Fruit fly (Drosophila melanogaster): ENCODE measurements around the gene yps.
A peak's percentile ranks its signal among the peaks of the same experiment; 100 is the strongest.

yps gene

dm6 chr3L:12138113-12138899, 13.4 kb upstream of the yps start, which contains the start of the genes ND-SGDH and RhoGAP68F:
TSS of gene ND-SGDH (minus strand) at chr3L:12138584.
TSS of gene RhoGAP68F (plus strand) at chr3L:12138868.
- TF ChIP-seq h (GFP tag; optimal IDR thresholded peaks at IDR 0.05) (peak; percentile 84), Sp1 (GFP tag; optimal IDR thresholded peaks at IDR 0.05) (peak; percentile 76), sv (GFP tag; optimal IDR thresholded peaks at IDR 0.05) (peak; percentile 61), usp (GFP tag; optimal IDR thresholded peaks at IDR 0.05) (no peak), dsf (GFP tag; optimal IDR thresholded peaks at IDR 0.05; ENCODE audit: borderline replicate concordance) (peak; percentile 54), woc (GFP tag; optimal IDR thresholded peaks at IDR 0.05) (peak; percentile 81), br (GFP tag; optimal IDR thresholded peaks at IDR 0.05) (peak; percentile 75), dl (GFP tag; optimal IDR thresholded peaks at IDR 0.05; ENCODE audit: insufficient read depth in 1 of 2, partially characterized antibody in 2 of 2) (no peak), Dfd (GFP tag; optimal IDR thresholded peaks at IDR 0.05) (no peak), Myc (optimal IDR thresholded peaks at IDR 0.05) (no peak), dmrt93B (GFP tag; optimal IDR thresholded peaks at IDR 0.05) (peak; percentile 80), HLH106 (tag; optimal IDR thresholded peaks at IDR 0.05) (peak; percentile 87), Mio (GFP tag; optimal IDR thresholded peaks at IDR 0.05) (no peak), foxo (GFP tag; optimal IDR thresholded peaks at IDR 0.05) (peak; percentile 57 to 86), Jra (GFP tag; optimal IDR thresholded peaks at IDR 0.05) (peak; percentile 73), Dif (GFP tag; optimal IDR thresholded peaks at IDR 0.05; ENCODE audit: partially characterized antibody) (no peak), ey (GFP tag; optimal IDR thresholded peaks at IDR 0.05) (peak; percentile 69), Abd-B (GFP tag; optimal IDR thresholded peaks at IDR 0.05) (no peak), brk (GFP tag; optimal IDR thresholded peaks at IDR 0.05) (peak; percentile 59), OdsH (GFP tag; optimal IDR thresholded peaks at IDR 0.05) (peak; percentile 69), CrebA (GFP tag; optimal IDR thresholded peaks at IDR 0.05; ENCODE audit: borderline replicate concordance) (no peak), lola (GFP tag; optimal IDR thresholded peaks at IDR 0.05) (no peak), jim (GFP tag; optimal IDR thresholded peaks at IDR 0.05) (no peak), rgr (GFP tag; optimal IDR thresholded peaks at IDR 0.05) (peak; percentile 74), Hnf4 (GFP tag; optimal IDR thresholded peaks at IDR 0.05) (peak; percentile 75), Rel (GFP tag; optimal IDR thresholded peaks at IDR 0.05) (no peak), Rel (tag; optimal IDR thresholded peaks at IDR 0.05) (peak; percentile 35), pan (optimal IDR thresholded peaks at IDR 0.05) (no peak), Vsx2 (GFP tag; optimal IDR thresholded peaks at IDR 0.05; ENCODE audit: partially characterized antibody) (no peak), CG32264 (GFP tag; optimal IDR thresholded peaks at IDR 0.05) (peak; percentile 32), Hr83 (GFP tag; optimal IDR thresholded peaks at IDR 0.05; ENCODE audit: poor library complexity, severe bottlenecking) (peak; percentile 62), psq (GFP tag; optimal IDR thresholded peaks at IDR 0.05) (peak; percentile 65), tai (GFP tag; optimal IDR thresholded peaks at IDR 0.05) (peak; percentile 84), GATAd (GFP tag; optimal IDR thresholded peaks at IDR 0.05) (peak; percentile 55), CG9705 (GFP tag; optimal IDR thresholded peaks at IDR 0.05) (peak; percentile 77), sage (GFP tag; optimal IDR thresholded peaks at IDR 0.05) (no peak), N (GFP tag; optimal IDR thresholded peaks at IDR 0.05) (no peak), fru (GFP tag; optimal IDR thresholded peaks at IDR 0.05) (peak; percentile 79), Hr78 (GFP tag; optimal IDR thresholded peaks at IDR 0.05) (no peak)

- peak in 1 of 2 experiments; percentile 83 for TF ChIP-seq foxo (GFP tag; optimal IDR thresholded peaks at IDR 0.05)
- peak; percentile 79 for TF ChIP-seq Jra (GFP tag; optimal IDR thresholded peaks at IDR 0.05)
- TF ChIP-seq ey (GFP tag; optimal IDR thresholded peaks at IDR 0.05), result peak; percentile 46
- TF ChIP-seq dsf (GFP tag; optimal IDR thresholded peaks at IDR 0.05; ENCODE audit: borderline replicate concordance), result peak; percentile 46
- TF ChIP-seq sage (GFP tag; optimal IDR thresholded peaks at IDR 0.05), result no peak
- TF ChIP-seq Vsx2 (GFP tag; optimal IDR thresholded peaks at IDR 0.05; ENCODE audit: partially characterized antibody), result no peak
- TF ChIP-seq jim (GFP tag; optimal IDR thresholded peaks at IDR 0.05), result no peak
- peak; percentile 67 for TF ChIP-seq HLH106 (tag; optimal IDR thresholded peaks at IDR 0.05)
- TF ChIP-seq Hr78 (GFP tag; optimal IDR thresholded peaks at IDR 0.05), result no peak
- peak; percentile 48 for TF ChIP-seq psq (GFP tag; optimal IDR thresholded peaks at IDR 0.05)
- TF ChIP-seq rgr (GFP tag; optimal IDR thresholded peaks at IDR 0.05), result peak; percentile 74
- TF ChIP-seq brk (GFP tag; optimal IDR thresholded peaks at IDR 0.05), result peak; percentile 71
- TF ChIP-seq Hr83 (GFP tag; optimal IDR thresholded peaks at IDR 0.05; ENCODE audit: poor library complexity, severe bottlenecking), result no peak
- TF ChIP-seq N (GFP tag; optimal IDR thresholded peaks at IDR 0.05), result no peak
- TF ChIP-seq fru (GFP tag; optimal IDR thresholded peaks at IDR 0.05), result peak; percentile 69
- no peak for TF ChIP-seq lola (GFP tag; optimal IDR thresholded peaks at IDR 0.05)
- no peak for TF ChIP-seq dl (GFP tag; optimal IDR thresholded peaks at IDR 0.05; ENCODE audit: insufficient read depth in 1 of 2, partially characterized antibody in 2 of 2)
- peak; percentile 76 for TF ChIP-seq CG9705 (GFP tag; optimal IDR thresholded peaks at IDR 0.05)
- no peak for TF ChIP-seq dmrt93B (GFP tag; optimal IDR thresholded peaks at IDR 0.05)
- TF ChIP-seq tai (GFP tag; optimal IDR thresholded peaks at IDR 0.05), result no peak
- TF ChIP-seq CrebA (GFP tag; optimal IDR thresholded peaks at IDR 0.05; ENCODE audit: borderline replicate concordance), result no peak
- no peak for TF ChIP-seq usp (GFP tag; optimal IDR thresholded peaks at IDR 0.05)
- peak; percentile 36 for TF ChIP-seq br (GFP tag; optimal IDR thresholded peaks at IDR 0.05)
- TF ChIP-seq h (GFP tag; optimal IDR thresholded peaks at IDR 0.05), result peak; percentile 84
- TF ChIP-seq Rel (GFP tag; optimal IDR thresholded peaks at IDR 0.05), result no peak
- peak; percentile 43 for TF ChIP-seq Rel (tag; optimal IDR thresholded peaks at IDR 0.05)
- TF ChIP-seq OdsH (GFP tag; optimal IDR thresholded peaks at IDR 0.05), result peak; percentile 65
- TF ChIP-seq CG32264 (GFP tag; optimal IDR thresholded peaks at IDR 0.05), result peak; percentile 13
- TF ChIP-seq sv (GFP tag; optimal IDR thresholded peaks at IDR 0.05), result no peak
- TF ChIP-seq Dif (GFP tag; optimal IDR thresholded peaks at IDR 0.05; ENCODE audit: partially characterized antibody), result no peak
- no peak for TF ChIP-seq Dfd (GFP tag; optimal IDR thresholded peaks at IDR 0.05)
- no peak for TF ChIP-seq Myc (optimal IDR thresholded peaks at IDR 0.05)
- peak; percentile 46 for TF ChIP-seq Sp1 (GFP tag; optimal IDR thresholded peaks at IDR 0.05)
- no peak for TF ChIP-seq pan (optimal IDR thresholded peaks at IDR 0.05)
- peak; percentile 76 for TF ChIP-seq woc (GFP tag; optimal IDR thresholded peaks at IDR 0.05)
- no peak for TF ChIP-seq Abd-B (GFP tag; optimal IDR thresholded peaks at IDR 0.05)
- TF ChIP-seq Mio (GFP tag; optimal IDR thresholded peaks at IDR 0.05), result no peak
- TF ChIP-seq GATAd (GFP tag; optimal IDR thresholded peaks at IDR 0.05), result no peak
- peak; percentile 81 for TF ChIP-seq Hnf4 (GFP tag; optimal IDR thresholded peaks at IDR 0.05)
These were observed 11.7 kb upstream of the yps start, which contains the start of the genes CG5645 and Atg12 for dm6 chr3L:12136630-12137029. TSS of gene CG5645 (minus strand) at chr3L:12136706. TSS of gene Atg12 (plus strand) at chr3L:12136967.
